Worm (Caenorhabditis elegans): ENCODE data around the gene C14F11.4.
A peak's percentile ranks its signal among the peaks of the same experiment; 100 is the strongest.

C14F11.4 gene

DNA sequence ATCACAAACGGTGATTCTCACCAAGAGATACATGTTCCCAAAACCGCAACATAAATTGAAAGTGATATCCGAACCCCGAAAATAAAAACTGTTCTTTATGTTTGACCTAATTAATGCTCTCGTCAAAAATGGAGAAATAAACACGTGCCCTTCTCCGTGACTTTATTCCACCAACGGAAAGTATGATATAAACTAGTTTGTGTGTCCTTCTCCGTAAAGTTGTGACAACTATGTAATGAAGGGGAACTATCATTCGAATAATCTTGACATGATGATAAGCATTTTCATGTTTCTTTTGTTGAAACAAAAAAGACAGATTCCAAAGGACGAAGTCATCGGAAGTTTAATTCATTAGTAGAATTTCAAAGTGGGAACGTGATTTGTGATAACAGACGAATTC, 31.3 kb downstream of the C14F11.4 start (continued):
- TF ChIP-seq blmp-1 (tag; optimal IDR thresholded peaks at IDR 0.05; ENCODE audit: insufficient read depth) (peak; percentile 57), F13H6.1 (tag; optimal IDR thresholded peaks at IDR 0.05) (no peak)

DNA sequence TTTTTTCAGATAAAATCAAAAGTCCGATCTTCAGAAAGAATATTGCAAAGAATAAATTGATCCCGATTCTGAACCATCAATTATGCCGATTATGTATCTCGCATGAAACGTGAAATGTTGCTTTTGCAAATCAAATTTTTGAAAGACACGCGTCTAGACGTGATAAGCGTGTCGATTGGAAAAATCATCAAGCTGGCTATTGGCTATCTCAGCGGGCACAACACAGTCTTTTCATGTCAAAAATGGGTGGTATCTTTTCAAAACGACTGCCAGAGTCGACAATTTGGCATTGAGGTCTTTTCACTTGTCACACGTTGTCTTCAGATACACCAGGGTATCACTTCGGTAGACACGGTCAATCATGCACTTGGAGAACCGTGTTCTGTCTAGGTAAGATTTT, 36.2 kb downstream of the C14F11.4 start, which contains the start of gene daf-9:
Gene daf-9 (plus strand): TSS at position 301 of the 400 bp plus-strand sequence.
- no peak for TF ChIP-seq nhr-23 (tag; optimal IDR thresholded peaks at IDR 0.05)
- no peak for TF ChIP-seq nhr-21 (tag; optimal IDR thresholded peaks at IDR 0.05)
- no peak for TF ChIP-seq unc-55 (GFP tag; optimal IDR thresholded peaks at IDR 0.05)
- TF ChIP-seq skn-1 (tag; optimal IDR thresholded peaks at IDR 0.05), result no peak
- no peak for TF ChIP-seq nhr-77 (tag; optimal IDR thresholded peaks at IDR 0.05)
- no peak for TF ChIP-seq ceh-16 (tag; optimal IDR thresholded peaks at IDR 0.05)
- TF ChIP-seq dmd-4 (tag; optimal IDR thresholded peaks at IDR 0.05), result no peak
- no peak for TF ChIP-seq snpc-4 (tag; optimal IDR thresholded peaks at IDR 0.05)
- no peak for TF ChIP-seq ceh-82 (tag; optimal IDR thresholded peaks at IDR 0.05)
- no peak for TF ChIP-seq nhr-25 (tag; optimal IDR thresholded peaks at IDR 0.05)
- TF ChIP-seq ama-1 (optimal IDR thresholded peaks at IDR 0.05), result no peak
- TF ChIP-seq ZK546.5 (tag; optimal IDR thresholded peaks at IDR 0.05), result no peak
- no peak for TF ChIP-seq elt-1 (tag; optimal IDR thresholded peaks at IDR 0.05)
- no peak for TF ChIP-seq lin-39 (tag; optimal IDR thresholded peaks at IDR 0.05)

DNA sequence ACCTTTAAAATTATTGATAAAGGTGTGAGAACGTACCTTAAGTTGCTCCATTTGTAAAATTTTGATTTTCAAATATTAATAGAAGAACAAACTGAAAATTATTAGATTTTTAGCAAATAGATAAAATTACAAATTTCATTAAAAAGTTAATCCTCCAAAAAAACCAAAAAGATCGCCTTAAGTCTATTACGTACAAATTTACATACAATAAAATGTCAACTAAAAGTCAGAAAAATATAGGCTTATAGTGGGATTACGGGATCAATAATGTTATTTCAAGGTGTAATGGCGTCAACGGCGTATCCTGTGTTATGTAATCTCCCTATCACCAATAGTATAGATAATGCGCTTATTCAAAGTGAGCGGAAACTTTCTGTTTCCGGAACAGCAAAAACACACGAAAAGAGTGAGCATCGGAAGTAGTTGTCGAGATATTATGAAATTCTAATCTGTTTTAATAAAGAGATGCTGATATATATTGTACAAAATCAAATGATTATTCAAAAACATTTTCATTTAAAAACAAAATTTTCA, 38.6 kb downstream of the C14F11.4 start, which contains the start of gene ceh-54:
Gene ceh-54 (minus strand): TSS at position 51 of the 534 bp plus-strand sequence.
- TF ChIP-seq nhr-12 (tag; optimal IDR thresholded peaks at IDR 0.05) (no peak), sma-9 (GFP tag; optimal IDR thresholded peaks at IDR 0.05) (peak; percentile 3), sma-9 (tag; optimal IDR thresholded peaks at IDR 0.05) (no peak), snpc-4 (tag; optimal IDR thresholded peaks at IDR 0.05) (no peak), nhr-10 (tag; optimal IDR thresholded peaks at IDR 0.05) (no peak), nhr-23 (tag; optimal IDR thresholded peaks at IDR 0.05) (no peak), gmeb-1 (tag; optimal IDR thresholded peaks at IDR 0.05) (no peak)

DNA sequence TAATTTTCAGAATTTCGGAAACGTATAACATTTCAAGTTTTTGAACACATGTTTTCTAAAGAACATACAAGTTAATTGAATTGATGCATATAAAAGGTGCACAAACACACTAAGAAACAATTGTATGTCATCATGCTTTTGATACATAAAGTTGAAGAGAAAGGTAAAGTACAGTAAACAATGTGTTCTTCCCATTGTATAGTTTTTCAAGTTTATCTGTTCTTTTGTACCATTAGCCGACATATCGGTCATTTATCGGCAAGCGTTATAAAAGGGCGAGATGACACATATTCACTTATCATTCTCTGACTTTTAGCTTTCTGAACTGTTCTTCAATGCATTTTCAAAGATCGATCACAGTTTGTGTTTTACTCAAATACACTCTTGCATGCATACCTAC, 42.9 kb downstream of the C14F11.4 start, which contains the start of gene T13C5.9:
Gene T13C5.9 (plus strand): TSS at position 301 of the 400 bp plus-strand sequence.
- TF ChIP-seq ztf-1 (GFP tag; conservative IDR thresholded peaks at IDR 0.05), result no peak

ce11 chrX:6187848-6188247, 45.0 kb downstream of the C14F11.4 start, which contains the start of gene T13C5.10:
Gene T13C5.10, plus strand, starts transcription at chrX:6188148.
- no peak for TF ChIP-seq Y55F3AM.14 (GFP tag; optimal IDR thresholded peaks at IDR 0.05)
- no peak for TF ChIP-seq snpc-4 (tag; optimal IDR thresholded peaks at IDR 0.05)
- no peak for TF ChIP-seq C34F6.9 (tag; optimal IDR thresholded peaks at IDR 0.05)
- TF ChIP-seq elt-3 (tag; optimal IDR thresholded peaks at IDR 0.05), result no peak
- TF ChIP-seq sem-4 (tag; optimal IDR thresholded peaks at IDR 0.05), result no peak
- TF ChIP-seq nhr-237 (tag; optimal IDR thresholded peaks at IDR 0.05), result no peak
- TF ChIP-seq R02D3.7 (tag; optimal IDR thresholded peaks at IDR 0.05), result no peak
- no peak for TF ChIP-seq nhr-6 (tag; optimal IDR thresholded peaks at IDR 0.05)
- no peak for TF ChIP-seq skn-1 (tag; optimal IDR thresholded peaks at IDR 0.05)
- TF ChIP-seq blmp-1 (tag; optimal IDR thresholded peaks at IDR 0.05; ENCODE audit: insufficient read depth), result no peak

DNA sequence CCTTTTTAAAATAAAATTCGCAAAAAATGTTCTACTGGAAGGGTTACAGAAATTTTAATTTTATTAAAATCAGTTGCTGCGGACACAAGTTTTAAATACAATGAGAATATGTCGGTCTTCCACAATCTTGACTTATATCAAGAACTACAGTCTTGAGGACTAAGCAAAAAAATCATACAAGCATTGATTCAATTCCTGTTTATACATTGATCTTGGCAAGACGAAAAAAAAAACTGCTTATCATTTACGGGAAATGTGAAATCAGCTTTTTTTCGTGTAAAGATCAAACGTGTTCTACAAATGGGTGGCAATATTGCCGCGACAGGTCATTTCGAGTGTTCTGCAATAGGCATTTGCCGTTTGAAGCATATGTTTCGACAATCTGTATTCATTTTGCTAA, 48.1 kb downstream of the C14F11.4 start, which contains the start of gene T13C5.2:
Gene T13C5.2 (plus strand): TSS at position 301 of the 400 bp plus-strand sequence.
- no peak for TF ChIP-seq ama-1 (optimal IDR thresholded peaks at IDR 0.05)
- TF ChIP-seq snpc-4 (tag; optimal IDR thresholded peaks at IDR 0.05), result no peak
- no peak for TF ChIP-seq F13H6.1 (tag; optimal IDR thresholded peaks at IDR 0.05)

Data from whole organism, L2 larva.